Fruit fly (Drosophila melanogaster) S2 (cell line): ENCODE results near the gene CG8837.

ENCODE experiments used
- CG8478 ChIP-seq: fragments of >200 bp; optimal IDR thresholded peaks from 2 replicates; lab custom pipeline; 2018
- CTCF ChIP-seq, 2 experiments: fragments of >200 bp; optimal IDR thresholded peaks; 2 replicates each; lab custom pipeline; 2018

DNA sequence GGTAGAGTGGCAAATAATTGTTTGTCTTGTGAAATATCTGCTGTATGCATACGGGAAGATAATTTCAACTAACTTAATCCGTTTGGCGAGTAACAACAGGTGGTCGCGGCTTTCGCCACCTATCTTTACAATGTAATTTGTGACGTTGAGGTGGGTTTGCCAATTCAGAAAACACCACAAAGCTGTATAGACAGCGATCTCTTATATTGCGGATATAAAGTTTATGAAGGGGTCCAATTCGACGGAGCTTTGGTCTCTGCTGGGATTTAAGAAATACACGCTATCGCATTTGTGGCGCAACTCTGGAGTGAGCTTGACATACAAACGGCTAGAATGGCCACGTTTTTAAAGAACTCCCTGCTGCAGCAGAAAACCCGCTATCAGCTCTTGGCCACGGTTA, 7.6 kb downstream of the CG8837 start, which contains the start of gene CG33282:
- no peak for TF ChIP-seq CG8478
- no peak for TF ChIP-seq CTCF (optimal IDR thresholded peaks at IDR 0.05; lab: Kevin White, UChicago)
